Worm (Caenorhabditis elegans): Measurements from ENCODE around the gene nhr-225.

Gene nhr-225

DNA sequence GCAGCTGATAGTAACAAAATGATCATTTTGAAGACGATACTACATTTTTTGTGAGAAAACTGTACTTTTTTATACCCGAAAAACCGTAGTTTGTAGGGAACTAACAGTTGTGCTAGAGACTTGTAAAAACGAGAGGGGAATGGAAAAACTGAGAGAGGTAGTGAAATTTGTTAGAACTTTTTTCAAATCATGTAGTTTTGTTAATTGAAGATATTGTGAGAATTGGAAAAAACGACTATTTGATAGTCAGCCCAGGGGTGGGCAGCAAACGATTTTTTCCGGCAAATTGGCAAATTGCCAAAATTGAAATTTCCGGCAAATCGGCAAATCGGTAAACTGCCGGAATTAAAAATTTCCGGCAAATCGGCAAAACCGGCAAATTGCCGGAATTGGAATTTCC is 41.0 kb downstream of the nhr-225 start, which contains the start of gene cyp-33C6:
Gene cyp-33C6, minus strand, starts transcription at position 101 of the 400 bp plus-strand sequence.
- TF ChIP-seq unc-62 (GFP tag; optimal IDR thresholded peaks at IDR 0.05): no peak

- no peak for TF ChIP-seq unc-62 (GFP tag; optimal IDR thresholded peaks at IDR 0.05)
Observed at ce11 chrV:2244751-2245150, 45.5 kb downstream of the nhr-225 start, which contains the start of gene cyp-33C5. cyp-33C5 (plus strand) TSS chrV:2245004.

ce11 chrV:2242630-2243029 is 47.6 kb downstream of the nhr-225 start, which contains the start of gene cyp-33C3:
cyp-33C3 (plus strand) TSS chrV:2242778.
- no peak for TF ChIP-seq unc-62 (GFP tag; optimal IDR thresholded peaks at IDR 0.05)

Data from whole organism, dauer.